Worm (Caenorhabditis elegans) whole organism, young adult: ENCODE data around the gene C48B4.12.

Experiments
- B0261.1 ChIP-seq: sonication (generic microtip); optimal IDR thresholded peaks from 2 replicates; lab custom pipeline; 2016; ENCODE audit warnings: mild to moderate bottlenecking, missing genetic modification characterization, moderate library complexity, missing compliant biosample characterization
- C06A6.2 ChIP-seq: fragments of 200-800 bp; sonication (Bioruptor generic); conservative IDR thresholded peaks from 2 replicates; pipeline ENCODE4 v1.3.6; 2022; ENCODE audit warnings: missing genetic modification characterization, missing compliant biosample characterization
- D2030.7 ChIP-seq: fragments of 200-800 bp; sonication (Bioruptor generic); IDR thresholded peaks from 2 replicates; pipeline ENCODE4 v1.3.6; 2022; ENCODE audit warnings: missing genetic modification reagents, missing genetic modification characterization, missing compliant biosample characterization
- F10E7.11 ChIP-seq: sonication (generic microtip); optimal IDR thresholded peaks from 2 replicates; lab custom pipeline; 2017; ENCODE audit warnings: mild to moderate bottlenecking, missing genetic modification characterization, moderate library complexity, missing compliant biosample characterization
- F22D6.2 ChIP-seq: sonication (generic microtip); optimal IDR thresholded peaks from 2 replicates; lab custom pipeline; 2016; ENCODE audit warnings: mild to moderate bottlenecking, missing genetic modification characterization, missing compliant biosample characterization
- F37B4.10 ChIP-seq: fragments of 200-800 bp; sonication (Bioruptor generic); IDR thresholded peaks from 2 replicates; pipeline ENCODE4 v1.3.6; 2022; ENCODE audit warnings: missing genetic modification characterization, missing compliant biosample characterization
- F52B5.7 ChIP-seq: sonication (generic microtip); optimal IDR thresholded peaks from 2 replicates; lab custom pipeline; 2016; ENCODE audit warnings: mild to moderate bottlenecking, missing genetic modification characterization, missing compliant biosample characterization
- F55B11.4 ChIP-seq: sonication (generic microtip); optimal IDR thresholded peaks from 2 replicates; lab custom pipeline; 2016; ENCODE audit warnings: missing compliant biosample characterization, missing genetic modification characterization, borderline replicate concordance; ENCODE audit not compliant: insufficient read depth
- K11D2.4 ChIP-seq: fragments of 200-800 bp; sonication (Bioruptor generic); IDR thresholded peaks from 2 replicates; pipeline ENCODE4 v1.3.6; 2022; ENCODE audit warnings: missing genetic modification reagents, missing genetic modification characterization, missing compliant biosample characterization
- T26A5.8 ChIP-seq: sonication (generic microtip); optimal IDR thresholded peaks from 2 replicates; lab custom pipeline; 2016; ENCODE audit warnings: missing genetic modification characterization, missing compliant biosample characterization
- Y53F4B.3 ChIP-seq: fragments of 200-800 bp; sonication (Bioruptor generic); IDR thresholded peaks from 2 replicates; pipeline ENCODE4 v1.3.6; 2022; ENCODE audit warnings: missing genetic modification reagents, missing genetic modification characterization, missing compliant biosample characterization
- Y56A3A.18 ChIP-seq: fragments of 200-800 bp; sonication (Bioruptor generic); IDR thresholded peaks from 2 replicates; pipeline ENCODE4 v1.3.6; 2022; ENCODE audit warnings: missing genetic modification reagents, missing genetic modification characterization, missing compliant biosample characterization
- Y95B8A.8 ChIP-seq: fragments of 200-800 bp; sonication (Bioruptor generic); IDR thresholded peaks from 2 replicates; pipeline ENCODE4 v1.3.6; 2022; ENCODE audit warnings: missing genetic modification reagents, missing genetic modification characterization, missing compliant biosample characterization
- ZK185.1 ChIP-seq: sonication (generic microtip); optimal IDR thresholded peaks from 2 replicates; lab custom pipeline; 2016; ENCODE audit warnings: mild to moderate bottlenecking, missing genetic modification characterization, missing compliant biosample characterization; ENCODE audit not compliant: poor library complexity, severe bottlenecking
- akir-1 ChIP-seq: fragments of 200-800 bp; sonication (Bioruptor generic); optimal IDR thresholded peaks from 2 replicates; lab custom pipeline; 2018; ENCODE audit warnings: mild to moderate bottlenecking, missing genetic modification characterization, moderate library complexity, missing compliant biosample characterization
- ama-1 ChIP-seq, 3 experiments: fragments of 150-350 bp in 1 of 3; sonication (generic microtip) in 2 of 3; optimal IDR thresholded peaks; 2 replicates each; lab custom pipeline; 2014 to 2018; ENCODE audit warnings: missing biosample characterization in 2 of 3, missing genetic modification characterization in 2 of 3, missing genetic modification reagents in 2 of 3
- aptf-2 ChIP-seq: fragments of 200-800 bp; sonication (Bioruptor generic); conservative IDR thresholded peaks from 2 replicates; pipeline ENCODE4 v1.3.6; 2022; ENCODE audit warnings: missing genetic modification reagents, missing genetic modification characterization, missing compliant biosample characterization
- attf-3 ChIP-seq: fragments of 200-800 bp; sonication (Bioruptor generic); conservative IDR thresholded peaks from 2 replicates; pipeline ENCODE4 v1.3.6; 2022; ENCODE audit warnings: missing genetic modification reagents, missing genetic modification characterization, missing compliant biosample characterization
- attf-6 ChIP-seq: fragments of 200-800 bp; sonication (Bioruptor generic); IDR thresholded peaks from 2 replicates; pipeline ENCODE4 v1.3.6; 2022; ENCODE audit warnings: missing genetic modification reagents, missing genetic modification characterization, missing compliant biosample characterization
- bed-2 ChIP-seq: fragments of 200-800 bp; sonication (Bioruptor generic); IDR thresholded peaks from 2 replicates; pipeline ENCODE4 v1.3.6; 2022; ENCODE audit warnings: missing genetic modification reagents, missing genetic modification characterization, missing compliant biosample characterization
- ccch-3 ChIP-seq: fragments of 200-800 bp; sonication (Bioruptor generic); optimal IDR thresholded peaks from 2 replicates; lab custom pipeline; 2018; ENCODE audit warnings: mild to moderate bottlenecking, missing genetic modification characterization, missing compliant biosample characterization
- egrh-3 ChIP-seq: fragments of 200-800 bp; sonication (Bioruptor generic); IDR thresholded peaks from 2 replicates; pipeline ENCODE4 v1.3.6; 2022; ENCODE audit warnings: missing genetic modification reagents, missing genetic modification characterization, missing compliant biosample characterization
- ekl-4 ChIP-seq: fragments of 200-800 bp; sonication (Bioruptor generic); IDR thresholded peaks from 2 replicates; pipeline ENCODE4 v1.3.6; 2022; ENCODE audit warnings: missing genetic modification reagents, missing genetic modification characterization, missing compliant biosample characterization
- ets-4 ChIP-seq: fragments of 200-800 bp; sonication (Bioruptor generic); optimal IDR thresholded peaks from 2 replicates; lab custom pipeline; 2018; ENCODE audit warnings: mild to moderate bottlenecking, missing genetic modification characterization, missing compliant biosample characterization
- gei-17 ChIP-seq: fragments of 200-800 bp; sonication (Bioruptor generic); optimal IDR thresholded peaks from 2 replicates; lab custom pipeline; 2018; ENCODE audit warnings: mild to moderate bottlenecking, missing genetic modification characterization, missing compliant biosample characterization
- him-1 ChIP-seq: sonication (generic microtip); optimal IDR thresholded peaks from 2 replicates; lab custom pipeline; 2016; ENCODE audit warnings: missing genotype, missing genetic modification reagents, missing genetic modification characterization, missing compliant biosample characterization
- hlh-26 ChIP-seq: fragments of 200-800 bp; sonication (Bioruptor generic); conservative IDR thresholded peaks from 2 replicates; pipeline ENCODE4 v1.3.6; 2022; ENCODE audit warnings: missing genetic modification reagents, missing genetic modification characterization, missing compliant biosample characterization
- hmg-20 ChIP-seq: fragments of 200-800 bp; sonication (Bioruptor generic); IDR thresholded peaks from 2 replicates; pipeline ENCODE4 v1.3.6; 2022; ENCODE audit warnings: missing genetic modification reagents, missing genetic modification characterization, missing compliant biosample characterization
- lin-40 ChIP-seq: sonication (generic microtip); optimal IDR thresholded peaks from 2 replicates; lab custom pipeline; 2016; ENCODE audit warnings: missing genetic modification characterization, mild to moderate bottlenecking, missing compliant biosample characterization, missing genotype, missing genetic modification reagents
- lin-54 ChIP-seq: fragments of 200-800 bp; sonication (Bioruptor generic); optimal IDR thresholded peaks from 2 replicates; lab custom pipeline; 2018; ENCODE audit warnings: mild to moderate bottlenecking, missing genetic modification characterization, missing compliant biosample characterization
- lsy-27 ChIP-seq: sonication (generic microtip); optimal IDR thresholded peaks from 2 replicates; lab custom pipeline; 2017; ENCODE audit warnings: missing genetic modification characterization, mild to moderate bottlenecking, missing compliant biosample characterization, antibody characterized with exemption, missing genotype, borderline replicate concordance; ENCODE audit not compliant: insufficient read depth
- madf-10 ChIP-seq: sonication (generic microtip); optimal IDR thresholded peaks from 2 replicates; lab custom pipeline; 2016; ENCODE audit warnings: mild to moderate bottlenecking, missing genetic modification characterization, missing compliant biosample characterization
- madf-6 ChIP-seq: fragments of 200-800 bp; sonication (Bioruptor generic); IDR thresholded peaks from 2 replicates; pipeline ENCODE4 v1.3.6; 2022; ENCODE audit warnings: missing genetic modification reagents, missing genetic modification characterization, missing compliant biosample characterization
- madf-8 ChIP-seq: fragments of 200-800 bp; sonication (Bioruptor generic); conservative IDR thresholded peaks from 2 replicates; pipeline ENCODE4 v1.3.6; 2022; ENCODE audit warnings: missing genetic modification reagents, missing genetic modification characterization, missing compliant biosample characterization
- mxl-1 ChIP-seq: sonication (generic microtip); optimal IDR thresholded peaks from 2 replicates; lab custom pipeline; 2016; ENCODE audit warnings: missing genetic modification characterization, missing compliant biosample characterization
- nfya-1 ChIP-seq: sonication (generic microtip); optimal IDR thresholded peaks from 2 replicates; lab custom pipeline; 2017; ENCODE audit warnings: antibody characterized with exemption, missing compliant biosample characterization, missing genetic modification characterization, borderline replicate concordance; ENCODE audit not compliant: insufficient read depth
- nfyb-1 ChIP-seq: fragments of 200-800 bp; sonication (Bioruptor generic); IDR thresholded peaks from 2 replicates; pipeline ENCODE4 v1.3.6; 2022; ENCODE audit warnings: missing genetic modification reagents, missing genetic modification characterization, missing compliant biosample characterization
- rpc-1 ChIP-seq, 2 experiments: fragments of 150-350 bp in 1 of 2; sonication (generic microtip) in 1 of 2; optimal IDR thresholded peaks; 2 replicates each; lab custom pipeline; 2014 to 2018; ENCODE audit warnings: missing biosample characterization in 1 of 2, missing genetic modification characterization in 1 of 2, missing genetic modification reagents in 1 of 2, missing genotype in 1 of 2
- sdz-38 ChIP-seq: sonication (generic microtip); optimal IDR thresholded peaks from 2 replicates; lab custom pipeline; 2016; ENCODE audit warnings: missing genotype, missing genetic modification characterization, missing compliant biosample characterization
- sea-2 ChIP-seq: fragments of 200-800 bp; sonication (Bioruptor generic); IDR thresholded peaks from 2 replicates; pipeline ENCODE4 v1.3.6; 2022; ENCODE audit warnings: missing genetic modification characterization, missing compliant biosample characterization
- snpc-1.1 ChIP-seq: sonication (generic microtip); optimal IDR thresholded peaks from 2 replicates; lab custom pipeline; 2017; ENCODE audit warnings: missing genetic modification characterization, mild to moderate bottlenecking, missing compliant biosample characterization, antibody characterized with exemption, moderate library complexity, missing genotype, missing genetic modification reagents; ENCODE audit not compliant: insufficient read depth
- snpc-3.4 ChIP-seq: sonication (generic microtip); optimal IDR thresholded peaks from 2 replicates; lab custom pipeline; 2017; ENCODE audit warnings: missing genetic modification characterization, mild to moderate bottlenecking, missing compliant biosample characterization, antibody characterized with exemption, moderate library complexity, missing genotype, missing genetic modification reagents
- snpc-4 ChIP-seq, 5 experiments: fragments of 150-350 bp in 1 of 5; sonication (generic microtip) in 4 of 5; optimal IDR thresholded peaks; 2 replicates each; lab custom pipeline; 2014 to 2018; ENCODE audit warnings: missing genetic modification characterization in 5 of 5, missing biosample characterization in 3 of 5, antibody characterized with exemption in 2 of 5, mild to moderate bottlenecking in 2 of 5, missing compliant biosample characterization in 2 of 5, missing genotype in 2 of 5, moderate library complexity in 2 of 5, missing genetic modification reagents in 1 of 5
- tbp1 ChIP-seq: fragments of 200-800 bp; sonication (Bioruptor generic); optimal IDR thresholded peaks from 2 replicates; lab custom pipeline; 2018; ENCODE audit warnings: mild to moderate bottlenecking, missing genetic modification characterization, missing compliant biosample characterization
- tbx-9 ChIP-seq: sonication (generic microtip); optimal IDR thresholded peaks from 2 replicates; lab custom pipeline; 2016; ENCODE audit warnings: borderline replicate concordance, missing genetic modification characterization, inconsistent platforms, missing compliant biosample characterization
- ztf-28 ChIP-seq: fragments of 200-800 bp; sonication (Bioruptor generic); IDR thresholded peaks from 2 replicates; pipeline ENCODE4 v1.3.6; 2022; ENCODE audit warnings: missing genetic modification reagents, missing genetic modification characterization, missing compliant biosample characterization
- ztf-6 ChIP-seq: fragments of 200-800 bp; sonication (Bioruptor generic); IDR thresholded peaks from 2 replicates; pipeline ENCODE4 v1.3.6; 2022; ENCODE audit warnings: missing genetic modification reagents, missing genetic modification characterization, missing compliant biosample characterization

C48B4.12 gene

DNA sequence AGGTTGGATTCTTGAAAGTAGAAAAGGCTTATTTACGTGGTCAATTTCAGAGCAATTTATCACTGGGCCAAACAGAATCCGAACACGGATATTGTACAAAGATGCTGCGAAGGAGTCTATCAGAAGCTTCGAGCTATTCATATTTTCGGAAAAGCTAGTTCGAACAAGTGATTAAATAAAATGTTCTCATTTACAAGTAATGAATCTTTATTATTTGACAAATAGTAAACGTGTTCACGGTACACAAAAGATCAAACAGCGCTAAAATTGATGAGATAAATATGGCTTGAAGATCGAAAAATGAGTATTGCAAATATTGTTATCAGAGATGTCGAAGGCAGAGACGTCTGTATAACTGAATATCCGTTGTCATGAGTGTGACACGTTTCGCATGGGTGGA is 18.0 kb downstream of the C48B4.12 start (continued):
- no peak for TF ChIP-seq ama-1 (optimal IDR thresholded peaks at IDR 0.05; lab: Kevin White, UChicago)
- TF ChIP-seq ama-1 (GFP tag; optimal IDR thresholded peaks at IDR 0.05; lab: Kevin White, UChicago) = peak in 1 of 2 experiments; percentile 21
- TF ChIP-seq hlh-26 = no peak
- no peak for TF ChIP-seq nfya-1 (tag; lab: Kevin White, UChicago)
- TF ChIP-seq hmg-20 (GFP tag; lab: Robert Waterston, UW) = no peak
- TF ChIP-seq egrh-3 = no peak
- no peak for TF ChIP-seq ztf-6 (GFP tag; lab: Robert Waterston, UW)
- TF ChIP-seq sea-2 (GFP tag; lab: Robert Waterston, UW) = no peak
- no peak; the same call in 1 of the 2 replicates for TF ChIP-seq D2030.7 (GFP tag; lab: Robert Waterston, UW)
- TF ChIP-seq attf-6 (GFP tag; lab: Robert Waterston, UW) = peak; percentile 80
- TF ChIP-seq T26A5.8 (tag; lab: Kevin White, UChicago) = no peak
- no peak for TF ChIP-seq F55B11.4 (tag; lab: Kevin White, UChicago)
- TF ChIP-seq F52B5.7 = peak; percentile 77
- no peak for TF ChIP-seq attf-3 (GFP tag; lab: Robert Waterston, UW)
- no peak for TF ChIP-seq sdz-38
- no peak for TF ChIP-seq F22D6.2
- TF ChIP-seq madf-6 (GFP tag; lab: Robert Waterston, UW) = peak; percentile 83
- peak; percentile 69; the same call in 1 of the 2 replicates for TF ChIP-seq Y56A3A.18 (GFP tag; lab: Robert Waterston, UW)
- TF ChIP-seq snpc-4 (GFP tag; optimal IDR thresholded peaks at IDR 0.05; lab: Kevin White, UChicago) = no peak
- TF ChIP-seq snpc-4 (tag; optimal IDR thresholded peaks at IDR 0.05; lab: Kevin White, UChicago) = peak in 1 of 4 experiments; percentile 10
- TF ChIP-seq bed-2 (GFP tag; lab: Robert Waterston, UW) = no peak
- TF ChIP-seq K11D2.4 (GFP tag; lab: Robert Waterston, UW) = no peak
- TF ChIP-seq ZK185.1 (tag; lab: Kevin White, UChicago) = no peak
- peak; percentile 48 for TF ChIP-seq him-1
- TF ChIP-seq ztf-28 (GFP tag; lab: Robert Waterston, UW) = no peak
- TF ChIP-seq Y95B8A.8 (GFP tag; lab: Robert Waterston, UW) = peak; percentile 58
- TF ChIP-seq B0261.1 (tag; lab: Kevin White, UChicago) = no peak
- peak; percentile 65 for TF ChIP-seq snpc-3.4 (tag; lab: Kevin White, UChicago)
- TF ChIP-seq tbp1 (GFP tag; lab: Kevin White, UChicago) = peak; percentile 40
- TF ChIP-seq lin-54 (GFP tag; lab: Kevin White, UChicago) = peak; percentile 63
- no peak for TF ChIP-seq nfyb-1 (GFP tag; lab: Robert Waterston, UW)
- TF ChIP-seq akir-1 = no peak
- no peak for TF ChIP-seq ets-4 (GFP tag; lab: Kevin White, UChicago)
- TF ChIP-seq madf-10 (tag; lab: Kevin White, UChicago) = no peak
- TF ChIP-seq mxl-1 (tag; lab: Kevin White, UChicago) = no peak
- no peak for TF ChIP-seq lsy-27 (tag; lab: Kevin White, UChicago)
- no peak for TF ChIP-seq lin-40 (tag; lab: Kevin White, UChicago)
- no peak for TF ChIP-seq tbx-9 (tag; lab: Kevin White, UChicago)
- no peak for TF ChIP-seq rpc-1 (optimal IDR thresholded peaks at IDR 0.05; lab: Kevin White, UChicago)
- no peak for TF ChIP-seq rpc-1 (tag; optimal IDR thresholded peaks at IDR 0.05; lab: Kevin White, UChicago)
- no peak for TF ChIP-seq ccch-3
- peak; percentile 68 for TF ChIP-seq ekl-4 (GFP tag; lab: Robert Waterston, UW)
- no peak for TF ChIP-seq Y53F4B.3 (GFP tag; lab: Robert Waterston, UW)
- no peak for TF ChIP-seq F10E7.11 (tag; lab: Kevin White, UChicago)
- TF ChIP-seq gei-17 (GFP tag; lab: Kevin White, UChicago) = no peak
- TF ChIP-seq aptf-2 (GFP tag; lab: Robert Waterston, UW) = no peak
- TF ChIP-seq C06A6.2 (GFP tag; lab: Robert Waterston, UW) = no peak
- peak; percentile 54; the same call in 1 of the 2 replicates for TF ChIP-seq madf-8
- no peak for TF ChIP-seq F37B4.10 (GFP tag; lab: Robert Waterston, UW)
- no peak for TF ChIP-seq snpc-1.1
